Worm (Caenorhabditis elegans) whole organism, L2 larva: ENCODE measurements around the gene nspf-2.

ENCODE experiments used
- R02D3.7 ChIP-seq: fragments of 150-350 bp; optimal IDR thresholded peaks from 2 replicates; lab custom pipeline; 2014; ENCODE audit warnings: missing biosample characterization, missing genetic modification characterization
- ceh-82 ChIP-seq: fragments of 150-350 bp; optimal IDR thresholded peaks from 2 replicates; lab custom pipeline; 2014; ENCODE audit warnings: missing biosample characterization, missing genetic modification characterization
- lin-13 ChIP-seq: fragments of 150-350 bp; optimal IDR thresholded peaks from 2 replicates; lab custom pipeline; 2014; ENCODE audit warnings: missing biosample characterization, missing genetic modification reagents, missing genetic modification characterization
- nhr-237 ChIP-seq: fragments of 150-350 bp; optimal IDR thresholded peaks from 2 replicates; lab custom pipeline; 2014; ENCODE audit warnings: missing biosample characterization, missing genetic modification characterization
- nhr-77 ChIP-seq: fragments of 150-350 bp; optimal IDR thresholded peaks from 2 replicates; lab custom pipeline; 2014; ENCODE audit warnings: missing biosample characterization, missing genetic modification characterization

- TF ChIP-seq R02D3.7 (tag; lab: Kevin White, UChicago) (no peak), ceh-82 (no peak), nhr-237 (no peak), lin-13 (GFP tag; lab: Kevin White, UChicago) (no peak), nhr-77 (tag; lab: Kevin White, UChicago) (no peak)
Measured at ce11 chrII:2684783-2685182, 3.9 kb upstream of the nspf-2 start.
